Fruit fly (Drosophila melanogaster): ENCODE measurements around the gene CG7523.

CG7523 gene

dm6 chr3R:17681611-17682243 lies 11.0 kb upstream of the CG7523 start (continued):
- TF ChIP-seq nau (GFP tag; optimal IDR thresholded peaks at IDR 0.05), result no peak
- TF ChIP-seq dpn (GFP tag; optimal IDR thresholded peaks at IDR 0.05), result no peak
- TF ChIP-seq wek (GFP tag; optimal IDR thresholded peaks at IDR 0.05), result no peak
- peak; percentile 36 for TF ChIP-seq grn (GFP tag; optimal IDR thresholded peaks at IDR 0.05)
- no peak for TF ChIP-seq ems (GFP tag; optimal IDR thresholded peaks at IDR 0.05)
- no peak for TF ChIP-seq tap (tag; optimal IDR thresholded peaks at IDR 0.05)
- no peak for TF ChIP-seq CG12744 (GFP tag; optimal IDR thresholded peaks at IDR 0.05)
- TF ChIP-seq hth (optimal IDR thresholded peaks at IDR 0.05), result no peak
- no peak for TF ChIP-seq insv (GFP tag; optimal IDR thresholded peaks at IDR 0.05)
- no peak for TF ChIP-seq CG10274 (GFP tag; optimal IDR thresholded peaks at IDR 0.05)
- TF ChIP-seq Trl (optimal IDR thresholded peaks at IDR 0.05), result peak; percentile 43 to 57
- no peak for TF ChIP-seq Trl (GFP tag; optimal IDR thresholded peaks at IDR 0.05)
- no peak for TF ChIP-seq Mrtf (GFP tag; IDR thresholded peaks at IDR 0.05)
- peak; percentile 8 for TF ChIP-seq Ssrp (tag; optimal IDR thresholded peaks at IDR 0.05)
- no peak for TF ChIP-seq Usf (GFP tag; optimal IDR thresholded peaks at IDR 0.05)
- TF ChIP-seq B-H1 (GFP tag; IDR thresholded peaks at IDR 0.05), result no peak
- TF ChIP-seq mld (GFP tag; IDR thresholded peaks at IDR 0.05; ENCODE audit: partially characterized antibody), result no peak
- TF ChIP-seq CG18476 (GFP tag; optimal IDR thresholded peaks at IDR 0.05), result no peak
- TF ChIP-seq Hr78 (GFP tag; optimal IDR thresholded peaks at IDR 0.05), result peak in 1 of 2 experiments; percentile 66
- no peak for TF ChIP-seq CG9932 (GFP tag; IDR thresholded peaks at IDR 0.05)
- no peak for TF ChIP-seq sim (GFP tag; IDR thresholded peaks at IDR 0.05)
- TF ChIP-seq CG13894 (tag; optimal IDR thresholded peaks at IDR 0.05), result no peak
- no peak for TF ChIP-seq bbx (GFP tag; IDR thresholded peaks at IDR 0.05; ENCODE audit: partially characterized antibody)
- no peak for TF ChIP-seq CG4424 (GFP tag; optimal IDR thresholded peaks at IDR 0.05)
- TF ChIP-seq gcm2 (GFP tag; optimal IDR thresholded peaks at IDR 0.05), result no peak
- no peak for TF ChIP-seq CG9215 (GFP tag; IDR thresholded peaks at IDR 0.05)
- no peak for TF ChIP-seq CG6272 (GFP tag; IDR thresholded peaks at IDR 0.05)
- TF ChIP-seq kah (GFP tag; optimal IDR thresholded peaks at IDR 0.05), result no peak
- no peak for TF ChIP-seq Optix (GFP tag; IDR thresholded peaks at IDR 0.05)
- no peak for TF ChIP-seq unc-4 (GFP tag; IDR thresholded peaks at IDR 0.05; ENCODE audit: partially characterized antibody)
- no peak for TF ChIP-seq zen (tag; optimal IDR thresholded peaks at IDR 0.05)
- no peak for TF ChIP-seq prd (optimal IDR thresholded peaks at IDR 0.05)
- no peak for TF ChIP-seq prd (GFP tag; IDR thresholded peaks at IDR 0.05)
- no peak for TF ChIP-seq pnt (GFP tag; optimal IDR thresholded peaks at IDR 0.05)
- TF ChIP-seq Bgb (GFP tag; IDR thresholded peaks at IDR 0.05; ENCODE audit: partially characterized antibody), result no peak
- TF ChIP-seq ci (GFP tag; IDR thresholded peaks at IDR 0.05), result no peak
- TF ChIP-seq CG3726 (GFP tag; IDR thresholded peaks at IDR 0.05), result no peak
- TF ChIP-seq Deaf1 (tag; optimal IDR thresholded peaks at IDR 0.05), result no peak
- peak; percentile 42 for TF ChIP-seq gcm (GFP tag; optimal IDR thresholded peaks at IDR 0.05)
- no peak for TF ChIP-seq HLH4C (GFP tag; IDR thresholded peaks at IDR 0.05; ENCODE audit: partially characterized antibody)
- TF ChIP-seq CG7928 (GFP tag; optimal IDR thresholded peaks at IDR 0.05), result no peak
- TF ChIP-seq gfzf (GFP tag; optimal IDR thresholded peaks at IDR 0.05), result no peak
- no peak for TF ChIP-seq D (optimal IDR thresholded peaks at IDR 0.05)
- TF ChIP-seq D (GFP tag; optimal IDR thresholded peaks at IDR 0.05), result no peak
- TF ChIP-seq ac (GFP tag; optimal IDR thresholded peaks at IDR 0.05), result no peak
